Fruit fly (Drosophila melanogaster): ENCODE measurements around the gene Gr28b.

DNA sequence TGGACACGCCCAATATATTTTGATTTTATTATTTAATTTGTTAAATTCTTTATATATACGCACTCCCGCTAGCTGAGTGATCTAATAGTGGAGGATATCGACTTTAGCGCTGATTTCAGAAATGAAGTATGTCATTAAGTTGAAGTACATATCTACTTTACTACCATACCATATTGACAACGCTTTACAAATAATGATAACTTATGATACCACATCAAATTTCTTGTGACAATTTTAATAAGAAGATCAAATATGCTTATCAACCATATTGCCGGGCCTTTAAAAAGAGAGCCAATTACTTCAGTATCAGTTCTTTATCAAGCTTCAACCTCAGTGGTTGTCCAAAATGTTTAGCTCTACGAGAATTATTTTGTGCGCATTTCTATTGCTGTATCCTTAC, 51.4 kb downstream of the Gr28b start, which contains the start of gene CG15818:
- TF ChIP-seq h (optimal IDR thresholded peaks at IDR 0.05) (no peak), Nf-YA (GFP tag; IDR thresholded peaks at IDR 0.05) (no peak), row (GFP tag; IDR thresholded peaks at IDR 0.05) (no peak)
